Worm (Caenorhabditis elegans): ENCODE measurements around the gene shc-2.

shc-2 gene

DNA sequence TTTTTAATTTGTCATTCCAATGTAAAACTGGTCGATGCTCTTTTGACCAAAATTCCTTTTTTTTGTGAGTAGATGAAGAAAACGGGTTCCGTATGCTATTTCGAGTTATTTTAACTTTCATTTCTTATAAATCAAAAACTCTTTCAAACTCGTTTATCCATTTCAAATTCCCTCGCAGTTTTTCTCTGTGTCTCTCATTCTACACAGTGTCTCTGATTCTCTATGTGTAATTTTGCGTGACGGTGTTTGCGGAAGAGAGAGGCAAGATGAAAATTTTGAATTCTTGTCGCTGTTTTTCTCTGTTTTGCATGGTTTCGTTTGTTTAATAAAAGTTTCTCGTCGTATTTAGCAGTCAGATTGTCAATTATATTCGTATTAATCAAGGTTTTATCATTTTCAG, 30.2 kb downstream of the shc-2 start, which contains the start of gene citk-2 (continued):
- TF ChIP-seq unc-86 (tag; optimal IDR thresholded peaks at IDR 0.05) (peak; percentile 92), C34B4.2 (tag; optimal IDR thresholded peaks at IDR 0.05) (peak; percentile 45), zag-1 (tag; optimal IDR thresholded peaks at IDR 0.05) (peak; percentile 37), egl-13 (tag; optimal IDR thresholded peaks at IDR 0.05) (peak; percentile 85), xbp-1 (tag; optimal IDR thresholded peaks at IDR 0.05) (peak; percentile 94), fkh-4 (tag; optimal IDR thresholded peaks at IDR 0.05; ENCODE audit: borderline replicate concordance) (peak; percentile 67), nhr-77 (tag; optimal IDR thresholded peaks at IDR 0.05) (peak; percentile 61), fos-1 (tag; optimal IDR thresholded peaks at IDR 0.05) (peak; percentile 93), dpl-1 (GFP tag; optimal IDR thresholded peaks at IDR 0.05) (peak; percentile 100), ztf-11 (tag; optimal IDR thresholded peaks at IDR 0.05) (peak in 1 of 2 experiments; percentile 78), alr-1 (tag; optimal IDR thresholded peaks at IDR 0.05; ENCODE audit: borderline replicate concordance) (no peak), sptf-1 (tag; optimal IDR thresholded peaks at IDR 0.05) (no peak), egl-27 (tag; optimal IDR thresholded peaks at IDR 0.05) (peak in 1 of 2 experiments; percentile 1), lin-13 (GFP tag; optimal IDR thresholded peaks at IDR 0.05) (peak; percentile 79), hpl-2 (GFP tag; optimal IDR thresholded peaks at IDR 0.05) (no peak), nhr-85 (tag) (peak; percentile 95), zip-4 (GFP tag; optimal IDR thresholded peaks at IDR 0.05) (peak; percentile 73), nhr-76 (tag; optimal IDR thresholded peaks at IDR 0.05) (no peak), blmp-1 (tag; optimal IDR thresholded peaks at IDR 0.05) (no peak), ces-1 (GFP tag; optimal IDR thresholded peaks at IDR 0.05) (no peak), unc-30 (tag; optimal IDR thresholded peaks at IDR 0.05) (no peak), ets-5 (GFP tag; IDR thresholded peaks at IDR 0.05) (no peak), snpc-4 (tag; optimal IDR thresholded peaks at IDR 0.05) (peak; percentile 90), sup-37 (GFP tag; optimal IDR thresholded peaks at IDR 0.05) (peak; percentile 52), aha-1 (tag; optimal IDR thresholded peaks at IDR 0.05) (peak; percentile 50), elt-3 (tag; optimal IDR thresholded peaks at IDR 0.05) (peak in 2 of 6 experiments; percentile 76 to 91), ztf-4 (tag; optimal IDR thresholded peaks at IDR 0.05) (peak; percentile 90), jun-1 (tag; optimal IDR thresholded peaks at IDR 0.05) (peak; percentile 89), nhr-237 (tag; optimal IDR thresholded peaks at IDR 0.05) (peak; percentile 50), unc-130 (tag; optimal IDR thresholded peaks at IDR 0.05) (peak; percentile 59), isw-1 (GFP tag; IDR thresholded peaks at IDR 0.05) (peak; percentile 90), unc-98 (GFP tag; IDR thresholded peaks at IDR 0.05) (peak; percentile 41; the same call in 1 of the 2 replicates), unc-62 (GFP tag; optimal IDR thresholded peaks at IDR 0.05) (no peak), F16B12.6 (tag; optimal IDR thresholded peaks at IDR 0.05) (peak; percentile 100), ceh-88 (GFP tag; IDR thresholded peaks at IDR 0.05) (peak; percentile 63), efl-1 (optimal IDR thresholded peaks at IDR 0.05) (peak; percentile 100), efl-1 (GFP tag; optimal IDR thresholded peaks at IDR 0.05 in 1 of 2) (peak; percentile 100)

ce11 chrII:5001866-5002265, 32.9 kb downstream of the shc-2 start:
- TF ChIP-seq ceh-90 (tag; optimal IDR thresholded peaks at IDR 0.05) (no peak), efl-1 (optimal IDR thresholded peaks at IDR 0.05) (no peak), efl-1 (GFP tag; optimal IDR thresholded peaks at IDR 0.05 in 1 of 2) (peak in 1 of 2 experiments; percentile 94), nhr-237 (tag; optimal IDR thresholded peaks at IDR 0.05) (no peak)

DNA sequence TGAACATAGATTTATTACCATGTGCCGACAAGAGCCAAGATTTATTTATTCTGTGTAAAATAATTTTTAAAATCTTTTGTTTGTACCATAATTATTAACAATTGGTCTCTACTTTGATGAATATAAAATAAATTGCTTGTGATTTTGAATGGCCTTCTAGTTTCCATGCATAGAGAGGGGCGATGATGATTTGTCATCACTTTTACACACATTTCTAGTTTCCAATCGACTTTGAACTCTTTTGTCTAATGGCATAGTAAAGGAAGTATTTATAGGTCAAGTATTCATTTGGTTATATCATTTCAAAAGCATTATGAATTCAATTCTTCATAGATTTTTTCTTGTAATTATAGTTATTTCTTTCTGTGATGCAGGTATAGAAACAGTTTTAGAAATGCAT, 34.7 kb downstream of the shc-2 start, which contains the start of gene F59A6.10:
Gene F59A6.10 (plus strand): TSS at position 301 of the 400 bp plus-strand sequence.
- TF ChIP-seq ceh-82 (tag; optimal IDR thresholded peaks at IDR 0.05) (no peak), ztf-11 (tag; optimal IDR thresholded peaks at IDR 0.05) (no peak), Y116A8C.19 (tag; optimal IDR thresholded peaks at IDR 0.05; ENCODE audit: borderline replicate concordance) (no peak), hlh-4 (tag; optimal IDR thresholded peaks at IDR 0.05) (no peak), pax-3 (tag; optimal IDR thresholded peaks at IDR 0.05) (no peak), mab-9 (GFP tag; IDR thresholded peaks at IDR 0.05) (no peak), ceh-8 (GFP tag; optimal IDR thresholded peaks at IDR 0.05) (no peak)
